Worm (Caenorhabditis elegans): Measurements from ENCODE around the gene ztf-9.

DNA sequence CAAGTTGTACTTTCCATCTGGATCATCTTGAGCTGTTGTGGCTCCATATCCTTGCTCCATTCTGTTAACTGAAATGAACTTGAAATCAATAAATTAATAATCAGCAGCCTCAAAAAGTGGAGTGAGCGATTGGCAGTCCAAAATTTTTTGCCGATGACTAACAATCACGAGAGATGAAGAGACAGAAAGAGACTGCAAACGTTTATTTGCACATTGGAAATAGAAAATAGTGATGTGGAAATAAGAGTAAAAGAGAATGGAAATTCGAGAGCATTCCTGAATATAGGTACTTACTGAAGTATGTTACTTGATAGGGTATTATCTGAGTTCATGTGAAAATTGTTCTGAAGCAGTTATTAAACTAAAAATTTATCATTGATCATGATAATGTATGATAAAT is 17.8 kb upstream of the ztf-9 start, which contains the start of gene tag-120:
- TF ChIP-seq nhr-12 (tag; optimal IDR thresholded peaks at IDR 0.05) (no peak), xbp-1 (tag; optimal IDR thresholded peaks at IDR 0.05) (no peak), nhr-28 (tag; optimal IDR thresholded peaks at IDR 0.05) (no peak), lin-35 (GFP tag; optimal IDR thresholded peaks at IDR 0.05) (no peak), lin-15B (tag; optimal IDR thresholded peaks at IDR 0.05) (no peak), jun-1 (tag; optimal IDR thresholded peaks at IDR 0.05) (no peak), lin-13 (GFP tag; optimal IDR thresholded peaks at IDR 0.05) (no peak)

Data from whole organism, L1 larva.